Worm (Caenorhabditis elegans) whole organism, L4 larva: ENCODE measurements around the gene R03H10.11.

ENCODE experiments used
- aly-2 ChIP-seq: sonication (generic microtip); optimal IDR thresholded peaks from 2 replicates; lab custom pipeline; 2018; ENCODE audit warnings: missing biosample characterization, missing genetic modification characterization
- ceh-44 ChIP-seq: fragments of 200-800 bp; sonication (Bioruptor generic); IDR thresholded peaks from 2 replicates; pipeline ENCODE4 v1.3.6; 2022; ENCODE audit warnings: missing genetic modification reagents, missing genetic modification characterization, missing compliant biosample characterization
- daf-12 ChIP-seq: fragments of 150-350 bp; optimal IDR thresholded peaks from 2 replicates; lab custom pipeline; 2014; ENCODE audit warnings: missing biosample characterization, missing genetic modification reagents, missing genetic modification characterization
- daf-16 ChIP-seq, 3 experiments: sonication (generic microtip); optimal IDR thresholded peaks; 2 replicates each; lab custom pipeline; 2016 to 2017; ENCODE audit warnings: missing genetic modification characterization in 3 of 3, missing genetic modification reagents in 3 of 3, mild to moderate bottlenecking in 2 of 3, missing compliant biosample characterization in 2 of 3, missing biosample characterization in 1 of 3, moderate library complexity in 1 of 3
- dpl-1 ChIP-seq: fragments of 150-350 bp; optimal IDR thresholded peaks from 2 replicates; lab custom pipeline; 2014; ENCODE audit warnings: missing biosample characterization, missing genetic modification reagents, missing genetic modification characterization
- jun-1 ChIP-seq: fragments of 150-350 bp; optimal IDR thresholded peaks from 2 replicates; lab custom pipeline; 2014; ENCODE audit warnings: missing biosample characterization, missing genetic modification reagents, missing genetic modification characterization
- nhr-10 ChIP-seq: fragments of 150-350 bp; optimal IDR thresholded peaks from 2 replicates; lab custom pipeline; 2014; ENCODE audit warnings: missing biosample characterization, missing genetic modification characterization
- nhr-237 ChIP-seq: sonication (generic microtip); optimal IDR thresholded peaks from 2 replicates; lab custom pipeline; 2017; ENCODE audit warnings: missing biosample characterization, missing genetic modification characterization
- nhr-25 ChIP-seq: sonication (generic microtip); optimal IDR thresholded peaks from 2 replicates; lab custom pipeline; 2017; ENCODE audit warnings: missing genetic modification characterization, mild to moderate bottlenecking, missing compliant biosample characterization, antibody characterized with exemption, moderate library complexity, borderline replicate concordance; ENCODE audit not compliant: insufficient read depth
- nhr-41 ChIP-seq: fragments of 200-800 bp; sonication (Bioruptor generic); IDR thresholded peaks from 2 replicates; pipeline ENCODE4 v1.3.6; 2022; ENCODE audit warnings: missing genetic modification reagents, missing genetic modification characterization, missing compliant biosample characterization
- skn-1 ChIP-seq: fragments of 150-350 bp; optimal IDR thresholded peaks from 2 replicates; lab custom pipeline; 2014; ENCODE audit warnings: missing biosample characterization, missing genetic modification characterization
- tag-97 ChIP-seq: fragments of 200-800 bp; sonication (Bioruptor generic); IDR thresholded peaks from 2 replicates; pipeline ENCODE4 v1.3.6; 2022; ENCODE audit warnings: missing genetic modification characterization, missing compliant biosample characterization

DNA sequence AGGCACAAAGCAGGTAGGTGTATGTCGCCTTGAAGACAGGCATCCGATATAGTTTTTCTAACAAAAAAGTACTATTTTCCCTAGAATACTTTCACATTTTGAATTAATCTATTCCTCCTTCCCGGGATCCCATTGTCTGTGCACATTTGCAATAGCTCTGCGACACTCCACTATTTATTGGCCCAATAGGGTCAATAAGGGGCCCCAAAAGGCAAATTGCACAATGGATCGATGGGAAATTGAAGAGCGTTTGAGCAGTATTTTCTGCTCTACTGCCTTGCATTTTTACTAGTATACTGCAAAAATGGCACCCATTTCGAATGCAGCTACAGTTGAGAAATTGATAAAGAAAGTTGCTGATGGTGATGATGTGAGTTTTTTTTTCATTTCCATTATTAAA lies at the start of gene R03H10.11:
- TF ChIP-seq tag-97 (GFP tag; lab: Robert Waterston, UW) = no peak
- TF ChIP-seq jun-1 (tag; lab: Kevin White, UChicago) = no peak
- no peak for TF ChIP-seq dpl-1 (GFP tag; lab: Kevin White, UChicago)
- TF ChIP-seq aly-2 = no peak
- no peak for TF ChIP-seq nhr-237 (tag; lab: Kevin White, UChicago)
- TF ChIP-seq nhr-25 = no peak
- TF ChIP-seq nhr-10 = no peak
- TF ChIP-seq nhr-41 (GFP tag; lab: Robert Waterston, UW) = no peak
- no peak for TF ChIP-seq ceh-44 (GFP tag; lab: Robert Waterston, UW)
- no peak for TF ChIP-seq daf-12 (tag; lab: Kevin White, UChicago)
- no peak for TF ChIP-seq skn-1
- TF ChIP-seq daf-16 (GFP tag; optimal IDR thresholded peaks at IDR 0.05; lab: Kevin White, UChicago) = no peak
- TF ChIP-seq daf-16 (tag; optimal IDR thresholded peaks at IDR 0.05; lab: Kevin White, UChicago) = no peak
